Worm (Caenorhabditis elegans): ENCODE measurements around the gene clec-78.
A peak's percentile ranks its signal among the peaks of the same experiment; 100 is the strongest.

Gene clec-78

DNA sequence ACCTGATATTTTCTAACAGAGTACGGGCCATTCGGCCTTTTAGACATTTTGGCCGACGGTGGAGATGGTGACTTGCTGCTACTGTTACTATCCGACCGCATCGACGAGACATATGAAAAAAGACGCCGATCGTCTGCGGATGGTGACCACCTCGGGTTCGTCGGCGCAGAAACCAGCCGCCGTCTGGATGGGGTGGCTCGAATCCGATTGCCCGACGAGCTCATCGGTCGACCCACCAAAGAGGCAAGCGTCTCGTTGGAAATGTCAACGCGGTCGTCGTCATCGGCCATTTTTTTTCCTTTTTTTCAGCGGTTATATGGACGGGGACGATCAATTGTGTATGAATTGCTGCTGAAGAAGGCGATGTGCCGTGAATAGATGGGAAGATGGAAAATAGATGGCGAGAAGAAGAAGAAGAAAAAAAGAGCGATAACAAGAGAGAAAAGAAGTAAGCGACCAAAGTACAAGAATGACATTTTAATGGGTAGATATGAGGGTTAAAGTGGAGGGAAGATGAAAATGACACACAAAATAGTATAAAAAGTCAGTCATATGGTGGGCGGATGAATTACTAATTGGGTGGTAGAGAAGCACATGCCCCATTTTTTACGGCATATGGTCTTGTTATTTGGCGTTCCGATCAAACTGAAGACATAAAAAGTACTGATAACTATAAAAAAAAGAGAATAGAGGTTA lies 29.9 kb downstream of the clec-78 start:
- TF ChIP-seq ztf-29 (GFP tag; IDR thresholded peaks at IDR 0.05) (no peak), cog-1 (tag; optimal IDR thresholded peaks at IDR 0.05) (no peak), ref-1 (GFP tag; conservative IDR thresholded peaks at IDR 0.05) (no peak), ztf-23 (GFP tag; IDR thresholded peaks at IDR 0.05) (no peak), T22C8.4 (GFP tag; IDR thresholded peaks at IDR 0.05) (no peak), med-1 (GFP tag; optimal IDR thresholded peaks at IDR 0.05; ENCODE audit: insufficient read depth) (no peak), klf-2 (GFP tag; conservative IDR thresholded peaks at IDR 0.05) (no peak), flt-1 (GFP tag; IDR thresholded peaks at IDR 0.05) (no peak)

DNA sequence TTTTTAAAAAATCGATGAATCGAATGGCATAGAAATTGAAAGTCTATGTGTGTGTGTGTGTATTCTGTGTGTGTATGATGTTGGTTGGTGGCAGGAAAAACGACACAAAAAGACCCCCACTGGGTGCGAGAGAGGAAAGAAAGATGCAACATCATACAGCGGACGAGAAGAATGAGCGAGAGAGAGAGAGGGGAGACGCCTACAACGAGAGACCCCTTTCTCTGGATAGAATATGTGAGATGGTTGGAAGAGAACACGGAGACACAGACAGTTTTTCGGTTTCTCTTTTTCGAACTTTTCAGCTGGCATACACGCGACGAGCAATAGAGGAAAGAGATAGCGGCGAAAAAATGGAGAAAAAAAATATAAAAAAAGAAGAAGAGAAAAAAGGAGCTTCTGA lies 30.9 kb downstream of the clec-78 start:
- TF ChIP-seq klf-2 (GFP tag; conservative IDR thresholded peaks at IDR 0.05), result no peak
- peak; percentile 52; the same call in 1 of the 2 replicates for TF ChIP-seq flt-1 (GFP tag; IDR thresholded peaks at IDR 0.05)
- no peak for TF ChIP-seq med-1 (GFP tag; optimal IDR thresholded peaks at IDR 0.05; ENCODE audit: insufficient read depth)
- no peak for TF ChIP-seq ref-1 (GFP tag; conservative IDR thresholded peaks at IDR 0.05)

- no peak for TF ChIP-seq flt-1 (GFP tag; IDR thresholded peaks at IDR 0.05)
- TF ChIP-seq tab-1 (GFP tag; IDR thresholded peaks at IDR 0.05), result no peak
- no peak for TF ChIP-seq med-1 (GFP tag; optimal IDR thresholded peaks at IDR 0.05; ENCODE audit: insufficient read depth)
- TF ChIP-seq cog-1 (tag; optimal IDR thresholded peaks at IDR 0.05), result no peak
- TF ChIP-seq ztf-29 (GFP tag; IDR thresholded peaks at IDR 0.05), result no peak
- TF ChIP-seq ztf-23 (GFP tag; IDR thresholded peaks at IDR 0.05), result no peak
- TF ChIP-seq T22C8.4 (GFP tag; IDR thresholded peaks at IDR 0.05), result no peak
- TF ChIP-seq ref-1 (GFP tag; conservative IDR thresholded peaks at IDR 0.05), result no peak
These were observed 33.2 kb downstream of the clec-78 start for ce11 chrIV:4021847-4022780.

DNA sequence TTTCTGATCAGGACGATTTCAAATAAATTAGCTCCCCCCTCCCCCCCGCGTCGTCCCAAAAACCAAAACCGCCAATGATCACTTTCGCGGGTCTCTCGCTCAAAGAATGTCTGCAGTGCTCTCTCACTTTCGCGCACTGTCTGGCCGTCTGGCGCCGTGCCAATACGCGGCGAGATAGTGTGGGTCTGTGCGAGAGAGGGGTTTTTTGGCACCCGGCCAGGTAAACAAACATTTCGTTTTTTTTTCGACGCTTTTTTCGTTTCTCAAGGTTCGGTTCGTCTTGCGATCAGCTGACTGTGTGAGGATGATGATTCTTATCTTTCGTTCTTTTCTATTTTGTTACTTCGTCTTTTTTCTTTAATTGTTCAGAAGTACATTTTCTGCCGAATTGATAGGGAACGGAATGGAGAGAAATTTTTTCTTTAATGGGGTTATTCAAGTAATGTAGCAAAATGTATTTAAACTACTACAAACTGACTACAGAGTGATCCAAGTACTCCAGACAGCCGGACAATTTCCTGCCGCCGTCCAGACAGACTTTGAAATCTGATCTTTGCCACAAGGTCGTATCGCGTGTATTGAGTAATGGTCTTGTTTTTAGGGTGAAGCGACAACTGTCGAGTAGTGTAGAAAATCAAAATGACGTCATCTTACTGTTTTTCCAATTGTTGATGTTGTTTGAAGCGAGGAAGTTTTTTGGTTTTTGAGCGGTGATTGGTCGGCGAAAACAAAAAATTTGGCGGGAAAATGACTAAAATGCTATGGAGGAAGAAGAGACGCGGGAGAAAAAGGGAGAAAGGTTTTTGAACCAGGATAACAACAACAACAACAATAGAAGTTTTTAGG lies 35.5 kb downstream of the clec-78 start:
- TF ChIP-seq T22C8.4 (GFP tag; IDR thresholded peaks at IDR 0.05), result no peak
- TF ChIP-seq ztf-23 (GFP tag; IDR thresholded peaks at IDR 0.05), result no peak
- no peak for TF ChIP-seq med-1 (GFP tag; optimal IDR thresholded peaks at IDR 0.05; ENCODE audit: insufficient read depth)
- TF ChIP-seq flt-1 (GFP tag; IDR thresholded peaks at IDR 0.05), result no peak
- TF ChIP-seq ztf-29 (GFP tag; IDR thresholded peaks at IDR 0.05), result no peak
- TF ChIP-seq tab-1 (GFP tag; IDR thresholded peaks at IDR 0.05), result no peak
- no peak for TF ChIP-seq cog-1 (tag; optimal IDR thresholded peaks at IDR 0.05)

ce11 chrIV:4025923-4026322 lies 37.0 kb downstream of the clec-78 start:
- TF ChIP-seq cog-1 (tag; optimal IDR thresholded peaks at IDR 0.05) (no peak), T22C8.4 (GFP tag; IDR thresholded peaks at IDR 0.05) (no peak), ztf-29 (GFP tag; IDR thresholded peaks at IDR 0.05) (no peak), klf-2 (GFP tag; conservative IDR thresholded peaks at IDR 0.05) (no peak), flt-1 (GFP tag; IDR thresholded peaks at IDR 0.05) (no peak), med-1 (GFP tag; optimal IDR thresholded peaks at IDR 0.05; ENCODE audit: insufficient read depth) (no peak)

DNA sequence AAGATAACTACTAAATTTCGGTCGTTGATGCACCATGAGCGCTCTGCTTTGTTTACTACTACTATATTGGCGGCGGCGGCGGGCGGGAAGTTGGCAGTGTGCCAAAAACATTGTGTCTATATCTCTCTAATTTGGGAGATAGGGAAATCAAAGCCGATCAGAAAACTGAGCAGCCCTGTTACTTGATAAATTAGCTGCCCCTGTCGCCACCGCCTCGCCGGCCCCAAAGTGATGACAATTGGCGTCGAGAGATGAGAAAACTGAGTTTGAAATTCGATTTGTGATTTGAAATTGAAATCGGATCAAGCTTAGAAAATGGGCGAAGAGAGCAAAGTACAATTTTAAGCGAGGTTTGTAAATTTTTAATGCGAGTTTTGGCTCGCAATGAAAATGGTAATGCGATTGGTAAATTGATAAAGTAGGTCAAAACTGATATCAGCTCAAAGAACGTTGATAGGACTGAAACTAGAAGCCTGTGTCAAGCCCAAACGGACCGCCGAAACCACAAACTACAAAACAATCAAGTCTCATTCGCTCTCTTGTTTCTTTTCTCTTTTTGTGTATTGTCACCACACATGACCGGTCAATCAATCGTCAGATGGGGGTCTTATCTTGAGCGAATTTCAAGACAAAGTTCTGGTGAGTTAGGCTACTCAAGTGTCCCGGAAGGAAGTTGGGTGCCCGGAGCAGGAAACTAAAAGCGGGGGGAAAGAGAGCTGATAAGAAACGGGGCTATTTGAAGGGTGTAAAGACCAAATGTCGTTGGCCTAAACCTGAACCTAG lies 38.4 kb downstream of the clec-78 start:
- TF ChIP-seq ref-1 (GFP tag; conservative IDR thresholded peaks at IDR 0.05), result no peak
- TF ChIP-seq ztf-29 (GFP tag; IDR thresholded peaks at IDR 0.05), result no peak
- TF ChIP-seq tab-1 (GFP tag; IDR thresholded peaks at IDR 0.05), result no peak
- TF ChIP-seq T22C8.4 (GFP tag; IDR thresholded peaks at IDR 0.05), result no peak
- no peak for TF ChIP-seq klf-2 (GFP tag; conservative IDR thresholded peaks at IDR 0.05)
- TF ChIP-seq flt-1 (GFP tag; IDR thresholded peaks at IDR 0.05), result no peak
- TF ChIP-seq cog-1 (tag; optimal IDR thresholded peaks at IDR 0.05), result no peak
- no peak for TF ChIP-seq ztf-23 (GFP tag; IDR thresholded peaks at IDR 0.05)
- TF ChIP-seq med-1 (GFP tag; optimal IDR thresholded peaks at IDR 0.05; ENCODE audit: insufficient read depth), result no peak

DNA sequence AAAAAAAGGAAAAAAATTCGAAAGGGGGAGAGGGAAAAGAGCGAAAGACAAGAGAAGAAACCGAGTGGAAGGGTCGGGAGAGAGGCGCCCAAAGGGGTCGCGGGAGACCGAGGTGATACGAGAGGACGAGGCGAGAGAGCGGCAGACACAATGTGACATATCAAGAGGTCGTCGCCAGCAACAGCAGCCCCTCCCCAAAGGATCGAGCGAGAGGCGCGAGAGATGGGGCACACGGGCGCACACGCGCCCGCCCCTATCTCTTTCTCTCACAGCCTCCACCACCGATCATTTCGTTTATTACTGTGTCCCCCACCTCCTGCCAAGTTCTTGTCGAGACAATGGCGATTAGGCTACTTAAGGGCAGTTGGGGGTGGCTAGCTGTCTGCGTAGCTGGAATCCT lies 39.3 kb downstream of the clec-78 start:
- TF ChIP-seq ref-1 (GFP tag; conservative IDR thresholded peaks at IDR 0.05) (no peak), ztf-23 (GFP tag; IDR thresholded peaks at IDR 0.05) (no peak), klf-2 (GFP tag; conservative IDR thresholded peaks at IDR 0.05) (0 out of 2 replicates have a peak, but pooled peaks have one; percentile 45), T22C8.4 (GFP tag; IDR thresholded peaks at IDR 0.05) (no peak), flt-1 (GFP tag; IDR thresholded peaks at IDR 0.05) (peak; percentile 61; the same call in 1 of the 2 replicates), tab-1 (GFP tag; IDR thresholded peaks at IDR 0.05) (no peak)

ce11 chrIV:4029288-4029687 lies 40.4 kb downstream of the clec-78 start:
- TF ChIP-seq ztf-23 (GFP tag; IDR thresholded peaks at IDR 0.05) (no peak), ref-1 (GFP tag; conservative IDR thresholded peaks at IDR 0.05) (no peak), tab-1 (GFP tag; IDR thresholded peaks at IDR 0.05) (no peak), cog-1 (tag; optimal IDR thresholded peaks at IDR 0.05) (no peak), flt-1 (GFP tag; IDR thresholded peaks at IDR 0.05) (no peak), T22C8.4 (GFP tag; IDR thresholded peaks at IDR 0.05) (no peak), med-1 (GFP tag; optimal IDR thresholded peaks at IDR 0.05; ENCODE audit: insufficient read depth) (no peak), klf-2 (GFP tag; conservative IDR thresholded peaks at IDR 0.05) (no peak), ztf-29 (GFP tag; IDR thresholded peaks at IDR 0.05) (no peak)

All from whole organism, midembryonic.